Worm (Caenorhabditis elegans) whole organism, young adult: ENCODE results near the gene F58H1.2.

Experiments
- F23B12.7 ChIP-seq: sonication (generic microtip); optimal IDR thresholded peaks from 2 replicates; lab custom pipeline; 2017; ENCODE audit warnings: missing genetic modification characterization, mild to moderate bottlenecking, missing compliant biosample characterization, antibody characterized with exemption, moderate library complexity; ENCODE audit not compliant: insufficient read depth
- F37B4.10 ChIP-seq: fragments of 200-800 bp; sonication (Bioruptor generic); IDR thresholded peaks from 2 replicates; pipeline ENCODE4 v1.3.6; 2022; ENCODE audit warnings: missing genetic modification characterization, missing compliant biosample characterization
- K11D2.4 ChIP-seq: fragments of 200-800 bp; sonication (Bioruptor generic); IDR thresholded peaks from 2 replicates; pipeline ENCODE4 v1.3.6; 2022; ENCODE audit warnings: missing genetic modification reagents, missing genetic modification characterization, missing compliant biosample characterization
- Y53G8AR.9 ChIP-seq: fragments of 200-800 bp; sonication (Bioruptor generic); conservative IDR thresholded peaks from 2 replicates; pipeline ENCODE4 v1.3.6; 2022; ENCODE audit warnings: missing genetic modification reagents, missing genetic modification characterization, missing compliant biosample characterization
- ZK185.1 ChIP-seq: sonication (generic microtip); optimal IDR thresholded peaks from 2 replicates; lab custom pipeline; 2016; ENCODE audit warnings: mild to moderate bottlenecking, missing genetic modification characterization, missing compliant biosample characterization; ENCODE audit not compliant: poor library complexity, severe bottlenecking
- ama-1 ChIP-seq, 3 experiments: fragments of 150-350 bp in 1 of 3; sonication (generic microtip) in 2 of 3; optimal IDR thresholded peaks; 2 replicates each; lab custom pipeline; 2014 to 2018; ENCODE audit warnings: missing biosample characterization in 2 of 3, missing genetic modification characterization in 2 of 3, missing genetic modification reagents in 2 of 3
- attf-5 ChIP-seq: fragments of 200-800 bp; sonication (Bioruptor generic); optimal IDR thresholded peaks from 2 replicates; lab custom pipeline; 2018; ENCODE audit warnings: mild to moderate bottlenecking, missing genetic modification characterization, missing compliant biosample characterization
- cebp-1 ChIP-seq, 2 experiments: fragments of 200-800 bp in 1 of 2; sonication (Bioruptor generic) in 1 of 2; sonication (generic microtip) in 1 of 2; IDR thresholded peaks in 1 of 2; optimal IDR thresholded peaks in 1 of 2; 2 replicates each; pipeline versions ENCODE4 v1.3.6 to Lab custom; 2017 to 2022; ENCODE audit warnings: missing compliant biosample characterization in 2 of 2, missing genetic modification characterization in 2 of 2, mild to moderate bottlenecking in 1 of 2, missing genetic modification reagents in 1 of 2, moderate library complexity in 1 of 2
- ceh-100 ChIP-seq: fragments of 200-800 bp; sonication (Bioruptor generic); IDR thresholded peaks from 2 replicates; pipeline ENCODE4 v1.3.6; 2022; ENCODE audit warnings: missing genetic modification reagents, missing genetic modification characterization, missing compliant biosample characterization
- ceh-40 ChIP-seq: fragments of 200-800 bp; sonication (Bioruptor generic); IDR thresholded peaks from 2 replicates; pipeline ENCODE4 v1.3.6; 2022; ENCODE audit warnings: missing genetic modification characterization, missing compliant biosample characterization
- chd-7 ChIP-seq: sonication (generic microtip); optimal IDR thresholded peaks from 2 replicates; lab custom pipeline; 2016; ENCODE audit warnings: mild to moderate bottlenecking, missing genetic modification characterization, moderate library complexity, missing compliant biosample characterization
- die-1 ChIP-seq: sonication (generic microtip); optimal IDR thresholded peaks from 2 replicates; lab custom pipeline; 2016; ENCODE audit warnings: missing genotype, mild to moderate bottlenecking, missing genetic modification characterization, missing compliant biosample characterization
- egl-18 ChIP-seq: fragments of 200-800 bp; sonication (Bioruptor generic); IDR thresholded peaks from 2 replicates; pipeline ENCODE4 v1.3.6; 2022; ENCODE audit warnings: missing genetic modification reagents, missing genetic modification characterization, missing compliant biosample characterization
- hrde-1 ChIP-seq: sonication (generic microtip); optimal IDR thresholded peaks from 2 replicates; lab custom pipeline; 2016; ENCODE audit warnings: missing genetic modification characterization, mild to moderate bottlenecking, missing compliant biosample characterization, moderate library complexity, missing genotype, missing genetic modification reagents, borderline replicate concordance
- hsf-1 ChIP-seq: fragments of 200-800 bp; sonication (Bioruptor generic); IDR thresholded peaks from 2 replicates; pipeline ENCODE4 v1.3.6; 2022; ENCODE audit warnings: missing genetic modification reagents, missing genetic modification characterization, missing compliant biosample characterization
- let-607 ChIP-seq, 2 experiments: fragments of 200-800 bp in 1 of 2; sonication (Bioruptor generic) in 1 of 2; sonication (generic microtip) in 1 of 2; optimal IDR thresholded peaks; 2 replicates each; lab custom pipeline; 2016 to 2018; ENCODE audit warnings: mild to moderate bottlenecking in 2 of 2, missing compliant biosample characterization in 2 of 2, missing genetic modification characterization in 2 of 2, moderate library complexity in 2 of 2, missing genotype in 1 of 2
- lin-35 ChIP-seq, 3 experiments: fragments of 150-350 bp in 2 of 3; sonication (generic microtip) in 1 of 3; optimal IDR thresholded peaks; 2 replicates each; lab custom pipeline; 2014 to 2018; ENCODE audit warnings: missing biosample characterization in 3 of 3, missing genetic modification characterization in 3 of 3, missing genetic modification reagents in 3 of 3
- lsy-27 ChIP-seq: sonication (generic microtip); optimal IDR thresholded peaks from 2 replicates; lab custom pipeline; 2017; ENCODE audit warnings: missing genetic modification characterization, mild to moderate bottlenecking, missing compliant biosample characterization, antibody characterized with exemption, missing genotype, borderline replicate concordance; ENCODE audit not compliant: insufficient read depth
- madf-3 ChIP-seq: fragments of 200-800 bp; sonication (Bioruptor generic); IDR thresholded peaks from 2 replicates; pipeline ENCODE4 v1.3.6; 2022; ENCODE audit warnings: missing genetic modification reagents, missing genetic modification characterization, missing compliant biosample characterization
- mcd-1 ChIP-seq: fragments of 200-800 bp; sonication (Bioruptor generic); IDR thresholded peaks from 2 replicates; pipeline ENCODE4 v1.3.6; 2022; ENCODE audit warnings: missing genetic modification reagents, missing genetic modification characterization, missing compliant biosample characterization
- nfya-1 ChIP-seq: sonication (generic microtip); optimal IDR thresholded peaks from 2 replicates; lab custom pipeline; 2017; ENCODE audit warnings: antibody characterized with exemption, missing compliant biosample characterization, missing genetic modification characterization, borderline replicate concordance; ENCODE audit not compliant: insufficient read depth
- nfyb-1 ChIP-seq: fragments of 200-800 bp; sonication (Bioruptor generic); IDR thresholded peaks from 2 replicates; pipeline ENCODE4 v1.3.6; 2022; ENCODE audit warnings: missing genetic modification reagents, missing genetic modification characterization, missing compliant biosample characterization
- nhr-27 ChIP-seq: fragments of 200-800 bp; sonication (Bioruptor generic); optimal IDR thresholded peaks from 2 replicates; lab custom pipeline; 2018; ENCODE audit warnings: mild to moderate bottlenecking, missing genetic modification characterization, moderate library complexity, missing compliant biosample characterization
- pha-4 ChIP-seq: fragments of 150-350 bp; sonication (generic microtip); optimal IDR thresholded peaks from 2 replicates; lab custom pipeline; 2014; ENCODE audit warnings: missing biosample characterization, missing genetic modification reagents, missing genetic modification characterization
- sdz-38 ChIP-seq: sonication (generic microtip); optimal IDR thresholded peaks from 2 replicates; lab custom pipeline; 2016; ENCODE audit warnings: missing genotype, missing genetic modification characterization, missing compliant biosample characterization
- snpc-3.4 ChIP-seq: sonication (generic microtip); optimal IDR thresholded peaks from 2 replicates; lab custom pipeline; 2017; ENCODE audit warnings: missing genetic modification characterization, mild to moderate bottlenecking, missing compliant biosample characterization, antibody characterized with exemption, moderate library complexity, missing genotype, missing genetic modification reagents
- snpc-4 ChIP-seq, 5 experiments: fragments of 150-350 bp in 1 of 5; sonication (generic microtip) in 4 of 5; optimal IDR thresholded peaks; 2 replicates each; lab custom pipeline; 2014 to 2018; ENCODE audit warnings: missing genetic modification characterization in 5 of 5, missing biosample characterization in 3 of 5, antibody characterized with exemption in 2 of 5, mild to moderate bottlenecking in 2 of 5, missing compliant biosample characterization in 2 of 5, missing genotype in 2 of 5, moderate library complexity in 2 of 5, missing genetic modification reagents in 1 of 5
- tbp1 ChIP-seq: fragments of 200-800 bp; sonication (Bioruptor generic); optimal IDR thresholded peaks from 2 replicates; lab custom pipeline; 2018; ENCODE audit warnings: mild to moderate bottlenecking, missing genetic modification characterization, missing compliant biosample characterization
- ztf-26 ChIP-seq: sonication (generic microtip); optimal IDR thresholded peaks from 2 replicates; lab custom pipeline; 2017; ENCODE audit warnings: missing genetic modification characterization, missing compliant biosample characterization
- ztf-3 ChIP-seq: fragments of 200-800 bp; sonication (Bioruptor generic); optimal IDR thresholded peaks from 2 replicates; lab custom pipeline; 2018; ENCODE audit warnings: mild to moderate bottlenecking, missing genetic modification characterization, missing compliant biosample characterization

F58H1.2 gene

DNA sequence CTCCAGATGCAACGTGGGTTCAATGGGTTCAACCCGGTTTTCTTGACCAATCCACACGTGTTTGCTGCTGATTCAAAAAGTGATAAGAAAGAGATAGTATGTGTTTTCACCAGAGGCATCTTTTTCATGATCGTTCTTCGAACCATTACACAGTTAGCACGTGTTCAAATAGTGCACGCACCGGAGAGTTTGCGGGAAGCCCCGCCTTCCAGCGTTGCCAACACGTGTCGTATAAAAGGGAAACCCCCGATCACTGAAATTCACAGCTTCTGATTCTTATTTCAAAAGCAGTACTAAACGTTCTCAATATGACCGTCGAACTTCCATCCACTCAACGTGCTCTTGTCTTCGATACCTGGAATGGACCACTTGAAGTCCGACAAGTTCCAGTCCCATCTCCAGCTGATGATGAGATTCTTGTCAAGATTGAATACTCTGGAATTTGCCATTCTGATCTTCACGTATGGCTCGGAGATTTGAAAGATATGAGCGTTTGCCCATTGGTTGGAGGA, 40.9 kb upstream of the F58H1.2 start, which contains the start of gene adh-1 (continued):
- TF ChIP-seq lin-35 (GFP tag; optimal IDR thresholded peaks at IDR 0.05; lab: Kevin White, UChicago) (peak in 1 of 3 experiments; percentile 20), ztf-26 (tag; lab: Kevin White, UChicago) (peak; percentile 93), tbp1 (GFP tag; lab: Kevin White, UChicago) (peak; percentile 48), chd-7 (tag; lab: Kevin White, UChicago) (peak; percentile 30), Y53G8AR.9 (GFP tag; lab: Robert Waterston, UW) (no peak), ztf-3 (GFP tag; lab: Kevin White, UChicago) (no peak)

DNA sequence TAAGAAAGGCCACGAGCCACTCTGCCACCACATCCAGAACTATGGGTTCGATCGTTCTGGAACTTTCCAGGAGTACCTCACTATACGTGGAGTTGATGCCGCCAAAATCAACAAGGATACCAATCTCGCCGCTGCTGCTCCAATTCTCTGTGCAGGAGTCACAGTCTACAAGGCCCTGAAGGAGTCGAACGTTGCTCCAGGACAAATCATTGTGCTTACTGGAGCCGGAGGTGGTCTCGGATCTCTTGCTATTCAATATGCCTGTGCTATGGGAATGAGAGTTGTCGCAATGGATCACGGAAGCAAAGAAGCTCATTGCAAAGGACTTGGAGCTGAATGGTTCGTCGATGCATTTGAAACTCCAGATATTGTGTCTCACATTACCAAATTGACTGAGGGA, 40.2 kb upstream of the F58H1.2 start:
- TF ChIP-seq attf-5 (GFP tag; lab: Kevin White, UChicago) (no peak), ZK185.1 (tag; lab: Kevin White, UChicago) (no peak), ztf-3 (GFP tag; lab: Kevin White, UChicago) (no peak), nfyb-1 (GFP tag; lab: Robert Waterston, UW) (0 out of 2 replicates have a peak, but pooled peaks have one; percentile 10), nfya-1 (tag; lab: Kevin White, UChicago) (no peak), lsy-27 (tag; lab: Kevin White, UChicago) (no peak), snpc-3.4 (tag; lab: Kevin White, UChicago) (no peak), hrde-1 (tag; lab: Kevin White, UChicago) (no peak), F37B4.10 (GFP tag; lab: Robert Waterston, UW) (no peak), nhr-27 (tag; lab: Kevin White, UChicago) (peak; percentile 47), sdz-38 (tag; lab: Kevin White, UChicago) (no peak), cebp-1 (GFP tag; IDR thresholded peaks at IDR 0.05; lab: Robert Waterston, UW) (no peak), cebp-1 (tag; optimal IDR thresholded peaks at IDR 0.05; lab: Kevin White, UChicago) (no peak), mcd-1 (no peak), die-1 (tag; lab: Kevin White, UChicago) (no peak), K11D2.4 (GFP tag; lab: Robert Waterston, UW) (0 out of 2 replicates have a peak, but pooled peaks have one; percentile 11), madf-3 (GFP tag; lab: Robert Waterston, UW) (no peak), ceh-100 (GFP tag; lab: Robert Waterston, UW) (no peak), let-607 (tag; optimal IDR thresholded peaks at IDR 0.05; lab: Kevin White, UChicago) (no peak), egl-18 (GFP tag; lab: Robert Waterston, UW) (no peak), pha-4 (tag; lab: Kevin White, UChicago) (peak; percentile 61), hsf-1 (GFP tag; lab: Robert Waterston, UW) (peak; percentile 30; the same call in 1 of the 2 replicates), F23B12.7 (tag; lab: Kevin White, UChicago) (no peak), ceh-40 (no peak), ama-1 (optimal IDR thresholded peaks at IDR 0.05; lab: Kevin White, UChicago) (peak; percentile 27), ama-1 (GFP tag; optimal IDR thresholded peaks at IDR 0.05; lab: Kevin White, UChicago) (no peak), snpc-4 (GFP tag; optimal IDR thresholded peaks at IDR 0.05; lab: Kevin White, UChicago) (no peak), snpc-4 (tag; optimal IDR thresholded peaks at IDR 0.05; lab: Kevin White, UChicago) (no peak)
